Worm (Caenorhabditis elegans) whole organism, L4 larva: ENCODE data around the gene srd-2.

Experiments used
- R02D3.7 ChIP-seq: fragments of 150-350 bp; sonication (generic microtip); optimal IDR thresholded peaks from 3 replicates; lab custom pipeline; 2014; ENCODE audit warnings: missing biosample characterization, missing genetic modification characterization
- T20F7.1 ChIP-seq: fragments of 200-800 bp; sonication (Bioruptor generic); optimal IDR thresholded peaks from 2 replicates; lab custom pipeline; 2018; ENCODE audit warnings: mild to moderate bottlenecking, missing genetic modification characterization, missing compliant biosample characterization
- T26A8.4 ChIP-seq: fragments of 200-800 bp; sonication (Bioruptor generic); IDR thresholded peaks from 2 replicates; pipeline ENCODE4 v1.3.6; 2022; ENCODE audit warnings: missing genetic modification characterization, missing compliant biosample characterization
- Y105C5A.15 ChIP-seq: fragments of 200-800 bp; sonication (Bioruptor generic); IDR thresholded peaks from 2 replicates; pipeline ENCODE4 v1.3.6; 2022; ENCODE audit warnings: missing genetic modification characterization, missing compliant biosample characterization
- aha-1 ChIP-seq: fragments of 150-350 bp; peaks from one replicate; lab custom pipeline; 2014; ENCODE audit warnings: missing biosample characterization, missing genetic modification characterization
- ceh-28 ChIP-seq: fragments of 150-350 bp; optimal IDR thresholded peaks from 2 replicates; lab custom pipeline; 2014; ENCODE audit warnings: missing biosample characterization, missing genetic modification reagents, missing genetic modification characterization
- ceh-32 ChIP-seq: sonication (generic microtip); optimal IDR thresholded peaks from 2 replicates; lab custom pipeline; 2016; ENCODE audit warnings: mild to moderate bottlenecking, missing genetic modification characterization, missing compliant biosample characterization; ENCODE audit not compliant: poor library complexity
- ceh-44 ChIP-seq: fragments of 200-800 bp; sonication (Bioruptor generic); IDR thresholded peaks from 2 replicates; pipeline ENCODE4 v1.3.6; 2022; ENCODE audit warnings: missing genetic modification reagents, missing genetic modification characterization, missing compliant biosample characterization
- daf-16 ChIP-seq, 3 experiments: sonication (generic microtip); optimal IDR thresholded peaks; 2 replicates each; lab custom pipeline; 2016 to 2017; ENCODE audit warnings: missing genetic modification characterization in 3 of 3, missing genetic modification reagents in 3 of 3, mild to moderate bottlenecking in 2 of 3, missing compliant biosample characterization in 2 of 3, missing biosample characterization in 1 of 3, moderate library complexity in 1 of 3
- daf-19 ChIP-seq: fragments of 200-800 bp; sonication (Bioruptor generic); conservative IDR thresholded peaks from 2 replicates; pipeline ENCODE4 v1.3.6; 2022; ENCODE audit warnings: missing genetic modification characterization, missing compliant biosample characterization
- dmd-6 ChIP-seq: fragments of 200-800 bp; sonication (Bioruptor generic); IDR thresholded peaks from 2 replicates; pipeline ENCODE4 v1.3.6; 2022; ENCODE audit warnings: missing genetic modification reagents, missing genetic modification characterization, missing compliant biosample characterization
- dmd-8 ChIP-seq: fragments of 200-800 bp; sonication (Bioruptor generic); IDR thresholded peaks from 2 replicates; pipeline ENCODE4 v1.3.6; 2022; ENCODE audit warnings: missing genetic modification characterization, missing compliant biosample characterization
- dpl-1 ChIP-seq: fragments of 150-350 bp; optimal IDR thresholded peaks from 2 replicates; lab custom pipeline; 2014; ENCODE audit warnings: missing biosample characterization, missing genetic modification reagents, missing genetic modification characterization
- dve-1 ChIP-seq: sonication (generic microtip); optimal IDR thresholded peaks from 2 replicates; lab custom pipeline; 2017; ENCODE audit warnings: antibody characterized with exemption, mild to moderate bottlenecking, missing genetic modification characterization, missing compliant biosample characterization; ENCODE audit not compliant: insufficient read depth
- fos-1 ChIP-seq: fragments of 150-350 bp; optimal IDR thresholded peaks from 2 replicates; lab custom pipeline; 2014; ENCODE audit warnings: missing biosample characterization, missing genetic modification characterization
- gei-8 ChIP-seq: fragments of 200-800 bp; sonication (Bioruptor generic); optimal IDR thresholded peaks from 2 replicates; lab custom pipeline; 2018; ENCODE audit warnings: mild to moderate bottlenecking, missing genetic modification characterization, missing compliant biosample characterization
- hif-1 ChIP-seq, 2 experiments: sonication (generic microtip); optimal IDR thresholded peaks; 2 replicates each; lab custom pipeline; 2016 to 2017; ENCODE audit warnings: missing compliant biosample characterization in 2 of 2, missing genetic modification characterization in 2 of 2, missing genetic modification reagents in 2 of 2, missing genotype in 2 of 2, mild to moderate bottlenecking in 1 of 2
- hlh-30 ChIP-seq: sonication (generic microtip); optimal IDR thresholded peaks from 2 replicates; lab custom pipeline; 2017; ENCODE audit warnings: antibody characterized with exemption, mild to moderate bottlenecking, missing genetic modification characterization, missing compliant biosample characterization; ENCODE audit not compliant: insufficient read depth
- jun-1 ChIP-seq: fragments of 150-350 bp; optimal IDR thresholded peaks from 2 replicates; lab custom pipeline; 2014; ENCODE audit warnings: missing biosample characterization, missing genetic modification reagents, missing genetic modification characterization
- lin-38 ChIP-seq: fragments of 200-800 bp; sonication (Bioruptor generic); IDR thresholded peaks from 2 replicates; pipeline ENCODE4 v1.3.6; 2022; ENCODE audit warnings: missing genetic modification reagents, missing genetic modification characterization, missing compliant biosample characterization
- lsy-2 ChIP-seq, 2 experiments: fragments of 150-350 bp in 1 of 2; sonication (generic microtip) in 1 of 2; optimal IDR thresholded peaks; 2 replicates each; lab custom pipeline; 2014 to 2017; ENCODE audit warnings: missing biosample characterization in 2 of 2, missing genetic modification characterization in 2 of 2
- madf-5 ChIP-seq, 2 experiments: fragments of 200-800 bp; sonication (Bioruptor generic); IDR thresholded peaks; 2 replicates each; pipeline ENCODE4 v1.3.6; 2022; ENCODE audit warnings: missing compliant biosample characterization in 2 of 2, missing genetic modification characterization in 2 of 2
- mdl-1 ChIP-seq, 2 experiments: fragments of 150-350 bp in 1 of 2; sonication (generic microtip) in 1 of 2; optimal IDR thresholded peaks; 2 replicates each; lab custom pipeline; 2014 to 2017; ENCODE audit warnings: missing biosample characterization in 2 of 2, missing genetic modification characterization in 2 of 2
- mep-1 ChIP-seq: fragments of 150-350 bp; sonication (generic microtip); optimal IDR thresholded peaks from 3 replicates; lab custom pipeline; 2014; ENCODE audit warnings: missing biosample characterization, missing genetic modification characterization
- mes-2 ChIP-seq: sonication (generic microtip); optimal IDR thresholded peaks from 2 replicates; lab custom pipeline; 2016; ENCODE audit warnings: missing genotype, mild to moderate bottlenecking, missing genetic modification characterization, missing compliant biosample characterization; ENCODE audit not compliant: poor library complexity, severe bottlenecking
- nhr-102 ChIP-seq: sonication (generic microtip); optimal IDR thresholded peaks from 2 replicates; lab custom pipeline; 2016; ENCODE audit warnings: mild to moderate bottlenecking, missing genetic modification characterization, moderate library complexity, missing compliant biosample characterization
- nhr-11 ChIP-seq: fragments of 150-350 bp; optimal IDR thresholded peaks from 2 replicates; lab custom pipeline; 2014; ENCODE audit warnings: missing biosample characterization, missing genetic modification characterization
- nhr-111 ChIP-seq: fragments of 200-800 bp; sonication (Bioruptor generic); optimal IDR thresholded peaks from 2 replicates; lab custom pipeline; 2018; ENCODE audit warnings: mild to moderate bottlenecking, missing genetic modification characterization, missing compliant biosample characterization
- nhr-28 ChIP-seq: fragments of 150-350 bp; optimal IDR thresholded peaks from 2 replicates; lab custom pipeline; 2014; ENCODE audit warnings: missing biosample characterization, missing genetic modification characterization
- nhr-48 ChIP-seq: sonication (generic microtip); optimal IDR thresholded peaks from 2 replicates; lab custom pipeline; 2016; ENCODE audit warnings: mild to moderate bottlenecking, missing genetic modification characterization, missing compliant biosample characterization
- nhr-6 ChIP-seq: fragments of 150-350 bp; optimal IDR thresholded peaks from 2 replicates; lab custom pipeline; 2014; ENCODE audit warnings: missing biosample characterization, missing genetic modification characterization
- nhr-77 ChIP-seq: fragments of 150-350 bp; optimal IDR thresholded peaks from 2 replicates; lab custom pipeline; 2014; ENCODE audit warnings: missing biosample characterization, missing genetic modification characterization
- pqm-1 ChIP-seq: sonication (generic microtip); optimal IDR thresholded peaks from 2 replicates; lab custom pipeline; 2017; ENCODE audit warnings: missing biosample characterization, missing genetic modification characterization
- rbr-2 ChIP-seq: sonication (generic microtip); optimal IDR thresholded peaks from 2 replicates; lab custom pipeline; 2016; ENCODE audit warnings: missing genotype, missing genetic modification characterization, missing compliant biosample characterization
- spr-1 ChIP-seq: sonication (generic microtip); optimal IDR thresholded peaks from 2 replicates; lab custom pipeline; 2016; ENCODE audit warnings: mild to moderate bottlenecking, missing genetic modification characterization, missing compliant biosample characterization
- unc-130 ChIP-seq: sonication (generic microtip); optimal IDR thresholded peaks from 2 replicates; lab custom pipeline; 2016; ENCODE audit warnings: missing genetic modification reagents, missing genetic modification characterization, missing compliant biosample characterization
- unc-62 ChIP-seq, 3 experiments: fragments of 150-350 bp in 1 of 3; sonication (generic microtip); optimal IDR thresholded peaks in 2 of 3; peaks in 1 of 3; 1 replicate in 1 of 3; 2 replicates in 2 of 3; lab custom pipeline; 2014 to 2017; ENCODE audit warnings: missing biosample characterization in 3 of 3, missing genetic modification characterization in 3 of 3, missing genetic modification reagents in 3 of 3, missing genotype in 1 of 3
- zfp-3 ChIP-seq: fragments of 200-800 bp; sonication (Bioruptor generic); conservative IDR thresholded peaks from 2 replicates; pipeline ENCODE4 v1.3.6; 2022; ENCODE audit warnings: missing genetic modification reagents, missing genetic modification characterization, missing compliant biosample characterization
- ztf-11 ChIP-seq: fragments of 150-350 bp; optimal IDR thresholded peaks from 2 replicates; lab custom pipeline; 2014; ENCODE audit warnings: missing biosample characterization, missing genetic modification characterization

Gene srd-2

ce11 chrII:10200759-10201158 lies 13.1 kb upstream of the srd-2 start, which contains the start of gene arv-1:
TSS of gene arv-1 (minus strand) at chrII:10200823.
- TF ChIP-seq daf-19 (GFP tag; lab: Robert Waterston, UW): 0 out of 2 replicates have a peak, but pooled peaks have one; percentile 29
- peak; percentile 56 for TF ChIP-seq unc-130 (GFP tag; lab: Kevin White, UChicago)
- TF ChIP-seq madf-5 (GFP tag; IDR thresholded peaks at IDR 0.05; lab: Robert Waterston, UW): no peak
- peak; percentile 43 for TF ChIP-seq nhr-6 (tag; lab: Kevin White, UChicago)
- no peak for TF ChIP-seq Y105C5A.15 (GFP tag; lab: Robert Waterston, UW)
- peak; percentile 72 for TF ChIP-seq nhr-28 (tag; lab: Kevin White, UChicago)
- TF ChIP-seq nhr-111 (GFP tag; lab: Kevin White, UChicago): no peak
- TF ChIP-seq lin-38 (GFP tag; lab: Robert Waterston, UW): peak; percentile 58
- TF ChIP-seq mdl-1 (tag; optimal IDR thresholded peaks at IDR 0.05; lab: Kevin White, UChicago): no peak
- peak; percentile 40 for TF ChIP-seq rbr-2
- TF ChIP-seq nhr-102 (tag; lab: Kevin White, UChicago): peak; percentile 24
- no peak for TF ChIP-seq ztf-11 (tag; lab: Kevin White, UChicago)
- peak; percentile 19 for TF ChIP-seq R02D3.7
- TF ChIP-seq hlh-30 (tag; lab: Kevin White, UChicago): peak; percentile 28
- TF ChIP-seq pqm-1 (tag; lab: Kevin White, UChicago): peak; percentile 7
- TF ChIP-seq T20F7.1 (GFP tag; lab: Kevin White, UChicago): peak; percentile 74
- TF ChIP-seq ceh-32 (tag; lab: Kevin White, UChicago): no peak
- peak; percentile 16 for TF ChIP-seq nhr-77
- TF ChIP-seq zfp-3: no peak
- TF ChIP-seq lsy-2 (tag; optimal IDR thresholded peaks at IDR 0.05; lab: Kevin White, UChicago): peak in 1 of 2 experiments; percentile 91
- TF ChIP-seq dmd-8 (GFP tag; lab: Robert Waterston, UW): no peak
- no peak for TF ChIP-seq jun-1 (tag; lab: Kevin White, UChicago)
- TF ChIP-seq gei-8 (GFP tag; lab: Kevin White, UChicago): no peak
- peak; percentile 52; the same call in 1 of the 2 replicates for TF ChIP-seq T26A8.4 (GFP tag; lab: Robert Waterston, UW)
- TF ChIP-seq aha-1 (tag; lab: Kevin White, UChicago): peak; percentile 30
- peak; percentile 30; the same call in 1 of the 2 replicates for TF ChIP-seq dmd-6 (GFP tag; lab: Robert Waterston, UW)
- TF ChIP-seq mep-1 (tag; lab: Kevin White, UChicago): peak; percentile 38
- TF ChIP-seq daf-16 (GFP tag; optimal IDR thresholded peaks at IDR 0.05; lab: Kevin White, UChicago): no peak
- peak; percentile 31 for TF ChIP-seq daf-16 (tag; optimal IDR thresholded peaks at IDR 0.05; lab: Kevin White, UChicago)
- peak in 1 of 2 experiments; percentile 68 for TF ChIP-seq hif-1 (tag; optimal IDR thresholded peaks at IDR 0.05; lab: Kevin White, UChicago)
- TF ChIP-seq dpl-1: peak; percentile 59
- TF ChIP-seq mes-2 (tag; lab: Kevin White, UChicago): peak; percentile 97
- peak; percentile 57 for TF ChIP-seq dve-1 (tag; lab: Kevin White, UChicago)
- peak; percentile 52 for TF ChIP-seq nhr-11
- TF ChIP-seq nhr-48 (tag; lab: Kevin White, UChicago): peak; percentile 2

- TF ChIP-seq fos-1 (no peak), ceh-44 (GFP tag; lab: Robert Waterston, UW) (no peak), unc-130 (GFP tag; lab: Kevin White, UChicago) (no peak), spr-1 (tag; lab: Kevin White, UChicago) (no peak), zfp-3 (no peak), lin-38 (GFP tag; lab: Robert Waterston, UW) (no peak), unc-62 (GFP tag; optimal IDR thresholded peaks at IDR 0.05 in 1 of 2; lab: Kevin White, UChicago) (no peak), unc-62 (tag; optimal IDR thresholded peaks at IDR 0.05; lab: Kevin White, UChicago) (no peak), ceh-28 (tag; lab: Kevin White, UChicago) (no peak)
These were observed 12.2 kb upstream of the srd-2 start, which contains the start of gene R05H5.4 for ce11 chrII:10199906-10200305. TSS of gene R05H5.4 (minus strand) at chrII:10200006.
